Fruit fly (Drosophila melanogaster): ENCODE measurements around the gene Doc2.
A peak's percentile ranks its signal among the peaks of the same experiment; 100 is the strongest.

Doc2 gene

dm6 chr3L:9026568-9026967 lies 7.5 kb upstream of the Doc2 start (continued):
- TF ChIP-seq Blimp-1 (GFP tag; optimal IDR thresholded peaks at IDR 0.05) (no peak), vri (GFP tag; optimal IDR thresholded peaks at IDR 0.05) (no peak), Hr4 (GFP tag; optimal IDR thresholded peaks at IDR 0.05) (no peak), dac (GFP tag; optimal IDR thresholded peaks at IDR 0.05) (no peak)

dm6 chr3L:9025680-9026079 lies 6.6 kb upstream of the Doc2 start:
- TF ChIP-seq CG15336 (GFP tag; IDR thresholded peaks at IDR 0.05), result no peak
- TF ChIP-seq spab (GFP tag; optimal IDR thresholded peaks at IDR 0.05), result no peak
- TF ChIP-seq Hr39 (GFP tag; optimal IDR thresholded peaks at IDR 0.05), result no peak
- TF ChIP-seq CG6163 (GFP tag; IDR thresholded peaks at IDR 0.05), result peak; percentile 55; the same call in 2 of the 3 replicates
- TF ChIP-seq Blimp-1 (GFP tag; optimal IDR thresholded peaks at IDR 0.05), result no peak
- no peak for TF ChIP-seq Hr4 (GFP tag; optimal IDR thresholded peaks at IDR 0.05)
- no peak for TF ChIP-seq achi (GFP tag; optimal IDR thresholded peaks at IDR 0.05)
- TF ChIP-seq Sox15 (GFP tag; optimal IDR thresholded peaks at IDR 0.05), result no peak
- no peak for TF ChIP-seq CG11762 (GFP tag; optimal IDR thresholded peaks at IDR 0.05; ENCODE audit: insufficient read depth)
- no peak for TF ChIP-seq Sox14 (GFP tag; optimal IDR thresholded peaks at IDR 0.05)
- no peak for TF ChIP-seq cyc (GFP tag; optimal IDR thresholded peaks at IDR 0.05)
- no peak for TF ChIP-seq Eip93F (GFP tag; optimal IDR thresholded peaks at IDR 0.05)
- TF ChIP-seq eg (GFP tag; IDR thresholded peaks at IDR 0.05), result no peak
- TF ChIP-seq CG3919 (GFP tag; optimal IDR thresholded peaks at IDR 0.05), result peak; percentile 33
- TF ChIP-seq CG16779 (tag; optimal IDR thresholded peaks at IDR 0.05), result no peak
- TF ChIP-seq ss (GFP tag; optimal IDR thresholded peaks at IDR 0.05), result peak in 1 of 2 experiments; percentile 31
- TF ChIP-seq fkh (GFP tag; optimal IDR thresholded peaks at IDR 0.05), result no peak
- TF ChIP-seq Smox (GFP tag; optimal IDR thresholded peaks at IDR 0.05), result no peak
- TF ChIP-seq Met (GFP tag; optimal IDR thresholded peaks at IDR 0.05), result no peak
- peak; percentile 5 for TF ChIP-seq dsx (GFP tag; optimal IDR thresholded peaks at IDR 0.05; ENCODE audit: poor library complexity, severe bottlenecking)
- TF ChIP-seq pdm3 (GFP tag; optimal IDR thresholded peaks at IDR 0.05), result peak; percentile 16
- TF ChIP-seq svp (GFP tag), result no peak
- TF ChIP-seq CG11294 (GFP tag; IDR thresholded peaks at IDR 0.05), result no peak
- TF ChIP-seq OdsH (GFP tag; optimal IDR thresholded peaks at IDR 0.05), result peak; percentile 22
- no peak for TF ChIP-seq Hr38 (GFP tag; optimal IDR thresholded peaks at IDR 0.05)
- no peak for TF ChIP-seq CG1621 (tag; optimal IDR thresholded peaks at IDR 0.05)
- TF ChIP-seq topi (GFP tag; optimal IDR thresholded peaks at IDR 0.05), result no peak
- TF ChIP-seq dac (GFP tag; optimal IDR thresholded peaks at IDR 0.05), result no peak
- TF ChIP-seq esn (GFP tag; optimal IDR thresholded peaks at IDR 0.05), result no peak
- TF ChIP-seq net (GFP tag; optimal IDR thresholded peaks at IDR 0.05), result no peak
- no peak for TF ChIP-seq CG6854 (GFP tag; optimal IDR thresholded peaks at IDR 0.05)
- TF ChIP-seq CG3032 (tag; optimal IDR thresholded peaks at IDR 0.05), result peak; percentile 10
- peak; percentile 13 for TF ChIP-seq Eip75B (GFP tag; optimal IDR thresholded peaks at IDR 0.05)
- TF ChIP-seq CG31627 (GFP tag; optimal IDR thresholded peaks at IDR 0.05), result no peak
- TF ChIP-seq CG9139 (GFP tag; optimal IDR thresholded peaks at IDR 0.05), result no peak
- TF ChIP-seq acj6 (GFP tag; optimal IDR thresholded peaks at IDR 0.05), result peak; percentile 8
- peak; percentile 15 for TF ChIP-seq Ets96B (tag; optimal IDR thresholded peaks at IDR 0.05)
- TF ChIP-seq CG7368 (GFP tag; optimal IDR thresholded peaks at IDR 0.05), result no peak
- no peak for TF ChIP-seq lz (GFP tag; optimal IDR thresholded peaks at IDR 0.05)
- no peak for TF ChIP-seq CG8119 (GFP tag; IDR thresholded peaks at IDR 0.05)
- no peak for TF ChIP-seq CG8319 (GFP tag; optimal IDR thresholded peaks at IDR 0.05)
- no peak for TF ChIP-seq vri (GFP tag; optimal IDR thresholded peaks at IDR 0.05)
- no peak for TF ChIP-seq CG34406 (GFP tag; optimal IDR thresholded peaks at IDR 0.05)
- TF ChIP-seq CG10669 (GFP tag; optimal IDR thresholded peaks at IDR 0.05), result peak; percentile 11
- TF ChIP-seq CG4318 (GFP tag; optimal IDR thresholded peaks at IDR 0.05), result no peak
- TF ChIP-seq CG10631 (GFP tag; optimal IDR thresholded peaks at IDR 0.05), result peak; percentile 11
- no peak for TF ChIP-seq fd85E (GFP tag; optimal IDR thresholded peaks at IDR 0.05)
- no peak for TF ChIP-seq Gug (GFP tag; IDR thresholded peaks at IDR 0.05)
- TF ChIP-seq CG6808 (GFP tag; optimal IDR thresholded peaks at IDR 0.05), result no peak
- no peak for TF ChIP-seq Lpt (GFP tag; optimal IDR thresholded peaks at IDR 0.05)

Measured in whole organism, prepupa.